Worm (Caenorhabditis elegans) whole organism, mixed stage, embryonic: ENCODE results near the gene atad-3.

Experiments
- blmp-1 ChIP-seq: fragments of 150-350 bp; optimal IDR thresholded peaks from 2 replicates; lab custom pipeline; 2014; ENCODE audit warnings: missing biosample characterization, missing genetic modification characterization
- ces-1 ChIP-seq: fragments of 150-350 bp; optimal IDR thresholded peaks from 2 replicates; lab custom pipeline; 2014; ENCODE audit warnings: missing biosample characterization, missing genetic modification reagents, missing genetic modification characterization
- elt-3 ChIP-seq: fragments of 150-350 bp; optimal IDR thresholded peaks from 2 replicates; lab custom pipeline; 2014; ENCODE audit warnings: missing biosample characterization, missing genetic modification characterization
- flh-1 ChIP-seq: fragments of 200-800 bp; sonication (Bioruptor generic); optimal IDR thresholded peaks from 2 replicates; lab custom pipeline; 2018; ENCODE audit warnings: mild to moderate bottlenecking, missing genetic modification characterization, moderate library complexity, missing compliant biosample characterization
- lsy-2 ChIP-seq: fragments of 150-350 bp; optimal IDR thresholded peaks from 2 replicates; lab custom pipeline; 2014; ENCODE audit warnings: missing biosample characterization, missing genetic modification characterization
- mls-2 ChIP-seq: sonication (generic microtip); optimal IDR thresholded peaks from 2 replicates; lab custom pipeline; 2016; ENCODE audit warnings: mild to moderate bottlenecking, missing genetic modification characterization, moderate library complexity, missing compliant biosample characterization
- nhr-2 ChIP-seq: fragments of 150-350 bp; optimal IDR thresholded peaks from 2 replicates; lab custom pipeline; 2014; ENCODE audit warnings: missing biosample characterization, missing genetic modification characterization
- nhr-28 ChIP-seq: fragments of 150-350 bp; optimal IDR thresholded peaks from 2 replicates; lab custom pipeline; 2014; ENCODE audit warnings: missing biosample characterization, missing genetic modification characterization
- pha-4 ChIP-seq: fragments of 150-350 bp; optimal IDR thresholded peaks from 2 replicates; lab custom pipeline; 2018; ENCODE audit warnings: missing biosample characterization, missing genetic modification reagents, missing genetic modification characterization
- snpc-4 ChIP-seq: fragments of 150-350 bp; optimal IDR thresholded peaks from 2 replicates; lab custom pipeline; 2014; ENCODE audit warnings: missing biosample characterization, missing genetic modification characterization
- sptf-1 ChIP-seq: sonication (generic microtip); optimal IDR thresholded peaks from 2 replicates; lab custom pipeline; 2017; ENCODE audit warnings: mild to moderate bottlenecking, missing genetic modification characterization, moderate library complexity, missing compliant biosample characterization

DNA sequence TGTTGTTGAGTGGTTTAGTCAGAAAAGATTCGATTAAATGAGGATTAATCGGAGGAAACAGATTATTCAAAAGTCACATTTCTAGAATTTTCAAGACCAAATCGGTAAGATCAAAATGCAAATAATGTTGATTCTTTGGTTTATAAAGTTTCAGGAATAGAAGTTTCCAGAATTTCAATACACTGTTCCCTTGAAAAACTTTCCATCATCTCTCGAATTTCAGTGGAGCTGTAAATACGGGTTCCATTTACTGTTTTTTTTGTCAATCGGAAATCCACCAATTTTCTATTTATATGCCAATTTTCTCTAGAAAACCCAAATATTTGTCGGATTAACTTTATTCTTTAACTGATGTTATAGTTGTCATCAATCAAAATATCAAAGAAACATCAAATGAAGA is 34.4 kb downstream of the atad-3 start:
- TF ChIP-seq snpc-4 (tag; lab: Kevin White, UChicago) (no peak), blmp-1 (tag; lab: Kevin White, UChicago) (no peak), sptf-1 (tag; lab: Kevin White, UChicago) (no peak), flh-1 (GFP tag; lab: Kevin White, UChicago) (no peak), nhr-2 (no peak), mls-2 (tag; lab: Kevin White, UChicago) (no peak), elt-3 (tag; lab: Kevin White, UChicago) (no peak), ces-1 (GFP tag; lab: Kevin White, UChicago) (no peak), nhr-28 (no peak), lsy-2 (tag; lab: Kevin White, UChicago) (no peak), pha-4 (tag; lab: Kevin White, UChicago) (no peak)
